Fruit fly (Drosophila melanogaster) whole organism, embryonic: Measurements from ENCODE around the gene sra.

Experiments
- BtbVII ChIP-seq: fragments of 200-800 bp; sonication (Bioruptor generic); optimal IDR thresholded peaks from 3 replicates; lab custom pipeline; 2017; ENCODE audit warnings: missing biosample characterization, mild to moderate bottlenecking, missing genetic modification characterization
- CG10209 ChIP-seq: fragments of 200-800 bp; sonication (Bioruptor generic); optimal IDR thresholded peaks from 3 replicates; lab custom pipeline; 2017; ENCODE audit warnings: missing biosample characterization, mild to moderate bottlenecking, missing genetic modification characterization, missing genetic modification reagents
- CG10543 ChIP-seq: fragments of 200-800 bp; sonication (Bioruptor generic); optimal IDR thresholded peaks from 3 replicates; lab custom pipeline; 2017; ENCODE audit warnings: missing biosample characterization, mild to moderate bottlenecking, missing genetic modification characterization, moderate library complexity
- CG12236 ChIP-seq: fragments of 200-800 bp; sonication (Bioruptor generic); optimal IDR thresholded peaks from 2 replicates; lab custom pipeline; 2016; ENCODE audit warnings: missing biosample characterization, missing genetic modification characterization
- CG13287 ChIP-seq: fragments of 200-800 bp; sonication (Bioruptor generic); IDR thresholded peaks from 2 replicates; pipeline ENCODE4 v1.3.6; 2022; ENCODE audit warnings: missing biosample characterization, missing genetic modification characterization; ENCODE audit not compliant: partially characterized antibody
- CG14014 ChIP-seq: fragments of 200-800 bp; sonication (Bioruptor generic); IDR thresholded peaks from 2 replicates; pipeline ENCODE4 v1.3.6; 2022; ENCODE audit warnings: missing biosample characterization, missing genetic modification characterization
- CG1603 ChIP-seq: fragments of 200-800 bp; sonication (Bioruptor generic); optimal IDR thresholded peaks from 2 replicates; lab custom pipeline; 2019; ENCODE audit warnings: missing biosample characterization, mild to moderate bottlenecking, missing genetic modification characterization, moderate library complexity
- CG16815 ChIP-seq: fragments of 200-800 bp; sonication (Bioruptor generic); optimal IDR thresholded peaks from 3 replicates; lab custom pipeline; 2017; ENCODE audit warnings: missing biosample characterization, mild to moderate bottlenecking, missing genetic modification characterization
- CG18011 ChIP-seq: fragments of 200-800 bp; sonication (Bioruptor generic); optimal IDR thresholded peaks from 2 replicates; lab custom pipeline; 2017; ENCODE audit warnings: missing biosample characterization, missing genetic modification characterization, mild to moderate bottlenecking, moderate library complexity, missing genotype
- CG3281 ChIP-seq: fragments of 200-800 bp; sonication (Bioruptor generic); optimal IDR thresholded peaks from 3 replicates; lab custom pipeline; 2017; ENCODE audit warnings: missing biosample characterization, mild to moderate bottlenecking, missing genetic modification characterization
- CG3995 ChIP-seq: fragments of 200-800 bp; sonication (Bioruptor generic); optimal IDR thresholded peaks from 3 replicates; lab custom pipeline; 2016; ENCODE audit warnings: missing biosample characterization, missing genetic modification characterization
- CG42726 ChIP-seq: fragments of 200-800 bp; sonication (Bioruptor generic); IDR thresholded peaks from 2 replicates; pipeline ENCODE4 v1.3.6; 2022; ENCODE audit warnings: missing biosample characterization, missing genetic modification characterization; ENCODE audit not compliant: partially characterized antibody
- CG4707 ChIP-seq: fragments of 200-800 bp; sonication (Bioruptor generic); optimal IDR thresholded peaks from 2 replicates; lab custom pipeline; 2018; ENCODE audit warnings: missing biosample characterization, mild to moderate bottlenecking, missing genetic modification characterization, moderate library complexity
- CG6854 ChIP-seq: fragments of 200-800 bp; sonication (Bioruptor generic); optimal IDR thresholded peaks from 3 replicates; lab custom pipeline; 2017; ENCODE audit warnings: missing biosample characterization, mild to moderate bottlenecking, missing genetic modification characterization
- CG7786 ChIP-seq: fragments of 200-800 bp; sonication (Bioruptor generic); optimal IDR thresholded peaks from 2 replicates; lab custom pipeline; 2016; ENCODE audit warnings: missing biosample characterization, missing genetic modification characterization
- CG8924 ChIP-seq: fragments of 200-800 bp; optimal IDR thresholded peaks from 3 replicates; lab custom pipeline; 2019; ENCODE audit warnings: missing biosample characterization, mild to moderate bottlenecking, missing genetic modification characterization, moderate library complexity
- CHES-1-like ChIP-seq: fragments of 200-800 bp; sonication (Bioruptor generic); optimal IDR thresholded peaks from 2 replicates; lab custom pipeline; 2016; ENCODE audit warnings: missing biosample characterization, missing genetic modification characterization
- Dref ChIP-seq: fragments of 200-800 bp; sonication (Bioruptor generic); IDR thresholded peaks from 2 replicates; pipeline ENCODE4 v1.3.6; 2022; ENCODE audit warnings: missing biosample characterization, missing genetic modification characterization
- Fer2 ChIP-seq: fragments of 200-800 bp; sonication (Bioruptor generic); optimal IDR thresholded peaks from 2 replicates; lab custom pipeline; 2018; ENCODE audit warnings: missing biosample characterization, mild to moderate bottlenecking, missing genetic modification characterization, moderate library complexity
- HHEX ChIP-seq: fragments of 200-800 bp; sonication (Bioruptor generic); optimal IDR thresholded peaks from 3 replicates; lab custom pipeline; 2017; ENCODE audit warnings: missing biosample characterization, mild to moderate bottlenecking, missing genetic modification characterization, missing genetic modification reagents
- HLH4C ChIP-seq: fragments of 200-800 bp; sonication (Bioruptor generic); IDR thresholded peaks from 3 replicates; pipeline ENCODE4 v1.3.6; 2022; ENCODE audit warnings: missing biosample characterization, missing genetic modification characterization; ENCODE audit not compliant: partially characterized antibody
- Hmx ChIP-seq: fragments of 200-800 bp; sonication (Bioruptor generic); optimal IDR thresholded peaks from 2 replicates; lab custom pipeline; 2016; ENCODE audit warnings: missing biosample characterization, missing genetic modification characterization
- Meics ChIP-seq: fragments of 200-800 bp; sonication (Bioruptor generic); optimal IDR thresholded peaks from 2 replicates; lab custom pipeline; 2017; ENCODE audit warnings: missing biosample characterization, mild to moderate bottlenecking, missing genetic modification characterization
- PHDP ChIP-seq: fragments of 200-800 bp; sonication (Bioruptor generic); optimal IDR thresholded peaks from 3 replicates; lab custom pipeline; 2018; ENCODE audit warnings: missing biosample characterization, mild to moderate bottlenecking, missing genetic modification characterization, moderate library complexity
- Pdp1 ChIP-seq, 2 experiments: fragments of 200-800 bp; sonication (Bioruptor generic); optimal IDR thresholded peaks; 3 replicates each; lab custom pipeline; 2016; ENCODE audit warnings: missing biosample characterization in 2 of 2, missing genetic modification characterization in 2 of 2, mild to moderate bottlenecking in 1 of 2, moderate library complexity in 1 of 2
- Rfx ChIP-seq: fragments of 200-800 bp; sonication (Bioruptor generic); IDR thresholded peaks from 2 replicates; pipeline ENCODE4 v1.3.6; 2022; ENCODE audit warnings: missing biosample characterization, missing genetic modification characterization
- Six4 ChIP-seq: fragments of 200-800 bp; sonication (Bioruptor generic); optimal IDR thresholded peaks from 2 replicates; lab custom pipeline; 2016; ENCODE audit warnings: missing biosample characterization, missing genetic modification characterization
- Stat92E ChIP-seq, 3 experiments: fragments of >200 bp in 2 of 3; fragments of 200-800 bp in 1 of 3; sonication (Bioruptor generic) in 1 of 3; optimal IDR thresholded peaks; 2 replicates each; lab custom pipeline; 2017 to 2019; ENCODE audit warnings: missing biosample characterization in 3 of 3, missing genetic modification characterization in 3 of 3, mild to moderate bottlenecking in 1 of 3, moderate library complexity in 1 of 3
- Trl ChIP-seq, 3 experiments: fragments of >200 bp in 2 of 3; fragments of 200-800 bp in 1 of 3; sonication (Bioruptor generic) in 1 of 3; optimal IDR thresholded peaks; 2 replicates in 1 of 3; 3 replicates in 2 of 3; lab custom pipeline; 2016 to 2017; ENCODE audit warnings: missing biosample characterization in 1 of 3, missing genetic modification characterization in 1 of 3
- Xrp1 ChIP-seq: fragments of 200-800 bp; sonication (Bioruptor generic); IDR thresholded peaks from 2 replicates; pipeline ENCODE4 v1.3.6; 2022; ENCODE audit warnings: missing biosample characterization, missing genetic modification characterization
- cato ChIP-seq: fragments of 200-800 bp; sonication (Bioruptor generic); optimal IDR thresholded peaks from 2 replicates; lab custom pipeline; 2016; ENCODE audit warnings: missing biosample characterization, missing genetic modification characterization, borderline replicate concordance
- caup ChIP-seq: fragments of 200-800 bp; sonication (Bioruptor generic); optimal IDR thresholded peaks from 3 replicates; lab custom pipeline; 2017; ENCODE audit warnings: missing biosample characterization, mild to moderate bottlenecking, missing genetic modification characterization, moderate library complexity; ENCODE audit not compliant: severe bottlenecking
- dati ChIP-seq: fragments of 200-800 bp; sonication (Bioruptor generic); IDR thresholded peaks from 2 replicates; pipeline ENCODE4 v1.3.6; 2022; ENCODE audit warnings: missing biosample characterization, missing genetic modification characterization
- dimm ChIP-seq: fragments of 200-800 bp; sonication (Bioruptor generic); IDR thresholded peaks from 2 replicates; pipeline ENCODE4 v1.3.6; 2022; ENCODE audit warnings: missing biosample characterization, missing genetic modification characterization
- eyg ChIP-seq: fragments of 200-800 bp; sonication (Bioruptor generic); optimal IDR thresholded peaks from 3 replicates; lab custom pipeline; 2016; ENCODE audit warnings: missing biosample characterization, missing genetic modification characterization
- fd64A ChIP-seq: fragments of 200-800 bp; sonication (Bioruptor generic); optimal IDR thresholded peaks from 3 replicates; lab custom pipeline; 2018; ENCODE audit warnings: missing biosample characterization, mild to moderate bottlenecking, missing genetic modification characterization
- ftz-f1 ChIP-seq: fragments of 200-800 bp; sonication (Bioruptor generic); optimal IDR thresholded peaks from 2 replicates; lab custom pipeline; 2016; ENCODE audit warnings: missing biosample characterization, missing genetic modification characterization
- gem ChIP-seq: fragments of 200-800 bp; sonication (Bioruptor generic); optimal IDR thresholded peaks from 2 replicates; lab custom pipeline; 2019; ENCODE audit warnings: missing biosample characterization, mild to moderate bottlenecking, missing genetic modification characterization, moderate library complexity
- lov ChIP-seq, 2 experiments: fragments of 200-800 bp in 1 of 2; fragments of >200 bp in 1 of 2; sonication (Bioruptor generic) in 1 of 2; IDR thresholded peaks in 1 of 2; optimal IDR thresholded peaks in 1 of 2; 2 replicates in 1 of 2; 3 replicates in 1 of 2; pipeline versions ENCODE4 v1.3.6 to Lab custom; 2017 to 2022; ENCODE audit warnings: missing biosample characterization in 1 of 2, missing genetic modification characterization in 1 of 2
- otp ChIP-seq: fragments of 200-800 bp; sonication (Bioruptor generic); IDR thresholded peaks from 3 replicates; pipeline ENCODE4, ENCODE4 v1.3.6; 2022; ENCODE audit warnings: missing biosample characterization, missing genetic modification characterization
- p53 ChIP-seq: fragments of 200-800 bp; sonication (Bioruptor generic); optimal IDR thresholded peaks from 2 replicates; lab custom pipeline; 2016; ENCODE audit warnings: missing biosample characterization, missing genetic modification characterization
- phol ChIP-seq: fragments of 200-800 bp; sonication (Bioruptor generic); optimal IDR thresholded peaks from 3 replicates; lab custom pipeline; 2018; ENCODE audit warnings: missing biosample characterization, mild to moderate bottlenecking, missing genetic modification characterization, moderate library complexity
- pnt ChIP-seq: fragments of 200-800 bp; sonication (Bioruptor generic); optimal IDR thresholded peaks from 3 replicates; lab custom pipeline; 2016; ENCODE audit warnings: missing biosample characterization, missing genetic modification characterization
- pros ChIP-seq: fragments of 200-800 bp; sonication (Bioruptor generic); optimal IDR thresholded peaks from 3 replicates; lab custom pipeline; 2019; ENCODE audit warnings: missing biosample characterization, mild to moderate bottlenecking, missing genetic modification characterization, moderate library complexity
- so ChIP-seq: fragments of 200-800 bp; sonication (Bioruptor generic); IDR thresholded peaks from 3 replicates; pipeline ENCODE4 v1.3.6; 2022; ENCODE audit warnings: missing biosample characterization, missing genetic modification characterization
- zen ChIP-seq: fragments of 200-800 bp; sonication (Bioruptor generic); optimal IDR thresholded peaks from 3 replicates; lab custom pipeline; 2018; ENCODE audit warnings: missing biosample characterization, mild to moderate bottlenecking, missing genetic modification characterization, moderate library complexity
- zfh1 ChIP-seq: fragments of 200-800 bp; sonication (Bioruptor generic); IDR thresholded peaks from 3 replicates; pipeline ENCODE4 v1.3.6; 2022; ENCODE audit warnings: missing biosample characterization, missing genetic modification characterization

The sra gene

DNA sequence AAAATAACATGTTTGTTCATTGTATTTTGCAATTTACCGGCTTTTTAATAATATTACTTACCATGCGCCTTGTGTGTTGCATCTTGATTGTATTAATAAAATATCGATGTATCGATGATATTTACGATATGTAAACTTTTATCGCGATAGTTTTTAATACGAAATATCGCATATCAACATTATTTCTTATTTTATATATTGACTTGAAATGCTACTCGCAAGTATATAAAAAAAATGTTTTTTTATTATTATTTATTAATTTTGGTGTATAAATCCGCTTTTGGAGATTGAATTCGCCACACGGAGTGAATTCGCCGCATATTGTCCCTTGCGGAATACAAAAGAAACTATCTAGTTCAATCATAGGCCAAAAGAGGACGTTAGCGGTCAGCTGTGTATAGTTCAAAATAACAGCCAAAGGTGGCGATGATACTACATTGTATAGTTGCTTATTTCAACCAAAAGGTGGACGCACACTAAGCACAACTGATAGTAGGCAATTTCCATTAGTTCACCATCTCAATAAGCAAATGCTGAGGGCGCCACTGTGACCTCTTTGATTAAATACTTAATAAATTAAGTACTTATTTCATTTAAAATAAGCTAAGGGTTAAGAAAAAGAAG lies 18.5 kb downstream of the sra start, which contains the start of gene mtSSB (continued):
- TF ChIP-seq Pdp1 (GFP tag; optimal IDR thresholded peaks at IDR 0.05; lab: Kevin White, UChicago) (peak; percentile 86 to 88), CG42726 (GFP tag; lab: Robert Waterston, UW) (peak; percentile 88), zfh1 (GFP tag; lab: Robert Waterston, UW) (peak; percentile 95), CG18011 (GFP tag; lab: Kevin White, UChicago) (no peak), Rfx (peak; percentile 96), p53 (GFP tag; lab: Kevin White, UChicago) (peak; percentile 77), pros (GFP tag; lab: Kevin White, UChicago) (peak; percentile 17), otp (peak; percentile 95), CG16815 (peak; percentile 69), CG10209 (peak; percentile 78), eyg (peak; percentile 48), ftz-f1 (peak; percentile 62), dimm (GFP tag; lab: Robert Waterston, UW) (peak; percentile 58; the same call in 1 of the 2 replicates), phol (tag; lab: Kevin White, UChicago) (peak; percentile 65), CHES-1-like (peak; percentile 72), CG3995 (GFP tag; lab: Kevin White, UChicago) (peak; percentile 29), so (GFP tag; lab: Robert Waterston, UW) (peak; percentile 83), Dref (peak; percentile 78), dati (peak; percentile 77), CG14014 (GFP tag; lab: Robert Waterston, UW) (peak; percentile 86), CG13287 (peak; percentile 100), BtbVII (GFP tag; lab: Kevin White, UChicago) (peak; percentile 52), Meics (GFP tag; lab: Kevin White, UChicago) (peak; percentile 89), PHDP (tag; lab: Kevin White, UChicago) (peak; percentile 85), CG1603 (tag; lab: Kevin White, UChicago) (peak; percentile 81), CG10543 (peak; percentile 88), lov (optimal IDR thresholded peaks at IDR 0.05; lab: Kevin White, UChicago) (no peak), lov (GFP tag; IDR thresholded peaks at IDR 0.05; lab: Robert Waterston, UW) (peak; percentile 89), CG3281 (GFP tag; lab: Kevin White, UChicago) (peak; percentile 40), Trl (optimal IDR thresholded peaks at IDR 0.05; lab: Kevin White, UChicago) (no peak), Trl (GFP tag; optimal IDR thresholded peaks at IDR 0.05; lab: Kevin White, UChicago) (peak; percentile 95), zen (peak; percentile 86), CG8924 (peak; percentile 78), HLH4C (GFP tag; lab: Robert Waterston, UW) (peak; percentile 99), Hmx (GFP tag; lab: Kevin White, UChicago) (peak; percentile 42), Fer2 (tag; lab: Kevin White, UChicago) (peak; percentile 46), pnt (GFP tag; lab: Kevin White, UChicago) (peak; percentile 86), CG12236 (peak; percentile 70), caup (GFP tag; lab: Kevin White, UChicago) (peak; percentile 91), Xrp1 (peak; percentile 60; the same call in 1 of the 2 replicates), cato (GFP tag; lab: Kevin White, UChicago) (peak; percentile 55), Stat92E (GFP tag; optimal IDR thresholded peaks at IDR 0.05; lab: Kevin White, UChicago) (peak in 1 of 3 experiments; percentile 47), HHEX (GFP tag; lab: Kevin White, UChicago) (peak; percentile 81), gem (tag; lab: Kevin White, UChicago) (peak; percentile 80), Six4 (GFP tag; lab: Kevin White, UChicago) (peak; percentile 88), CG4707 (GFP tag; lab: Kevin White, UChicago) (peak; percentile 75), CG7786 (GFP tag; lab: Kevin White, UChicago) (peak; percentile 69), fd64A (GFP tag; lab: Kevin White, UChicago) (peak; percentile 15), CG6854 (peak; percentile 73)
